Worm (Caenorhabditis elegans) whole organism, L1 larva: ENCODE measurements around the gene grl-3.

Source experiments
- C34B4.2 ChIP-seq: sonication (generic microtip); optimal IDR thresholded peaks from 2 replicates; lab custom pipeline; 2017; ENCODE audit warnings: mild to moderate bottlenecking, missing genetic modification characterization, missing compliant biosample characterization
- aha-1 ChIP-seq: fragments of 150-350 bp; optimal IDR thresholded peaks from 2 replicates; lab custom pipeline; 2014; ENCODE audit warnings: missing biosample characterization, missing genetic modification characterization
- alr-1 ChIP-seq: fragments of 200-800 bp; sonication (Bioruptor generic); optimal IDR thresholded peaks from 2 replicates; lab custom pipeline; 2018; ENCODE audit warnings: borderline replicate concordance, mild to moderate bottlenecking, missing genetic modification characterization, missing compliant biosample characterization
- ceh-63 ChIP-seq: fragments of 200-800 bp; sonication (Bioruptor generic); optimal IDR thresholded peaks from 2 replicates; lab custom pipeline; 2018; ENCODE audit warnings: mild to moderate bottlenecking, missing genetic modification characterization, missing compliant biosample characterization
- ceh-8 ChIP-seq: fragments of 200-800 bp; sonication (Bioruptor generic); optimal IDR thresholded peaks from 2 replicates; lab custom pipeline; 2018; ENCODE audit warnings: mild to moderate bottlenecking, missing genetic modification characterization, moderate library complexity, missing compliant biosample characterization
- ceh-82 ChIP-seq, 3 experiments: fragments of 150-350 bp in 1 of 3; sonication (generic microtip) in 2 of 3; optimal IDR thresholded peaks; 2 replicates each; lab custom pipeline; 2014 to 2017; ENCODE audit warnings: missing biosample characterization in 3 of 3, missing genetic modification characterization in 3 of 3
- ceh-88 ChIP-seq: fragments of 200-800 bp; sonication (Bioruptor generic); IDR thresholded peaks from 2 replicates; pipeline ENCODE4 v1.3.6; 2022; ENCODE audit warnings: missing genetic modification characterization, missing compliant biosample characterization
- ceh-90 ChIP-seq: sonication (generic microtip); optimal IDR thresholded peaks from 2 replicates; lab custom pipeline; 2016; ENCODE audit warnings: missing genetic modification characterization, missing compliant biosample characterization
- ces-1 ChIP-seq: fragments of 150-350 bp; optimal IDR thresholded peaks from 2 replicates; lab custom pipeline; 2014; ENCODE audit warnings: missing biosample characterization, missing genetic modification reagents, missing genetic modification characterization
- dpl-1 ChIP-seq, 3 experiments: fragments of 150-350 bp in 2 of 3; sonication (generic microtip) in 1 of 3; optimal IDR thresholded peaks; 2 replicates each; lab custom pipeline; 2014 to 2017; ENCODE audit warnings: missing biosample characterization in 3 of 3, missing genetic modification characterization in 3 of 3, missing genetic modification reagents in 3 of 3
- dsc-1 ChIP-seq: sonication (generic microtip); optimal IDR thresholded peaks from 2 replicates; lab custom pipeline; 2016; ENCODE audit warnings: mild to moderate bottlenecking, missing genetic modification characterization, missing compliant biosample characterization
- efl-1 ChIP-seq, 4 experiments: fragments of 150-350 bp; optimal IDR thresholded peaks in 3 of 4; peaks in 1 of 4; 1 replicate in 1 of 4; 2 replicates in 3 of 4; lab custom pipeline; 2014; ENCODE audit warnings: missing biosample characterization in 2 of 4, missing genetic modification characterization in 2 of 4, missing genetic modification reagents in 2 of 4
- elt-2 ChIP-seq: sonication (generic microtip); optimal IDR thresholded peaks from 2 replicates; lab custom pipeline; 2016; ENCODE audit warnings: missing genetic modification characterization, mild to moderate bottlenecking, inconsistent platforms, missing compliant biosample characterization, missing genetic modification reagents
- ets-5 ChIP-seq: fragments of 200-800 bp; sonication (Bioruptor generic); IDR thresholded peaks from 2 replicates; pipeline ENCODE4 v1.3.6; 2022; ENCODE audit warnings: missing genetic modification characterization, missing compliant biosample characterization
- fkh-10 ChIP-seq: sonication (generic microtip); optimal IDR thresholded peaks from 2 replicates; lab custom pipeline; 2017; ENCODE audit warnings: missing biosample characterization, missing genetic modification reagents, missing genetic modification characterization
- fkh-8 ChIP-seq: sonication (generic microtip); optimal IDR thresholded peaks from 2 replicates; lab custom pipeline; 2016; ENCODE audit warnings: mild to moderate bottlenecking, missing genetic modification characterization, missing compliant biosample characterization
- fos-1 ChIP-seq: fragments of 150-350 bp; optimal IDR thresholded peaks from 2 replicates; lab custom pipeline; 2014; ENCODE audit warnings: missing biosample characterization, missing genetic modification characterization
- hlh-17 ChIP-seq: fragments of 200-800 bp; sonication (Bioruptor generic); optimal IDR thresholded peaks from 2 replicates; lab custom pipeline; 2018; ENCODE audit warnings: missing genetic modification characterization, mild to moderate bottlenecking, missing compliant biosample characterization, moderate library complexity, borderline replicate concordance
- irx-1 ChIP-seq: sonication (generic microtip); optimal IDR thresholded peaks from 2 replicates; lab custom pipeline; 2016; ENCODE audit warnings: missing genetic modification characterization, missing compliant biosample characterization
- jun-1 ChIP-seq: fragments of 150-350 bp; optimal IDR thresholded peaks from 2 replicates; lab custom pipeline; 2014; ENCODE audit warnings: missing biosample characterization, missing genetic modification reagents, missing genetic modification characterization
- lin-13 ChIP-seq: fragments of 150-350 bp; optimal IDR thresholded peaks from 2 replicates; lab custom pipeline; 2014; ENCODE audit warnings: missing biosample characterization, missing genetic modification reagents, missing genetic modification characterization
- lin-14 ChIP-seq: fragments of 200-800 bp; sonication (Bioruptor generic); optimal IDR thresholded peaks from 2 replicates; lab custom pipeline; 2018; ENCODE audit warnings: mild to moderate bottlenecking, missing genetic modification characterization, moderate library complexity, missing compliant biosample characterization
- lin-15B ChIP-seq: fragments of 150-350 bp; sonication (generic microtip); optimal IDR thresholded peaks from 3 replicates; lab custom pipeline; 2014; ENCODE audit warnings: missing biosample characterization, missing genetic modification characterization
- lin-35 ChIP-seq, 2 experiments: fragments of 150-350 bp; optimal IDR thresholded peaks; 2 replicates each; lab custom pipeline; 2014; ENCODE audit warnings: missing biosample characterization in 2 of 2, missing genetic modification characterization in 2 of 2, missing genetic modification reagents in 2 of 2
- lir-3 ChIP-seq: sonication (generic microtip); optimal IDR thresholded peaks from 2 replicates; lab custom pipeline; 2016; ENCODE audit warnings: mild to moderate bottlenecking, missing genetic modification characterization, moderate library complexity, missing compliant biosample characterization; ENCODE audit not compliant: poor library complexity
- lsy-2 ChIP-seq, 2 experiments: fragments of 150-350 bp; optimal IDR thresholded peaks; 2 replicates each; lab custom pipeline; 2014; ENCODE audit warnings: missing biosample characterization in 2 of 2, missing genetic modification characterization in 2 of 2
- nhr-11 ChIP-seq: fragments of 150-350 bp; optimal IDR thresholded peaks from 2 replicates; lab custom pipeline; 2014; ENCODE audit warnings: missing biosample characterization, missing genetic modification characterization
- nhr-12 ChIP-seq: sonication (generic microtip); optimal IDR thresholded peaks from 2 replicates; lab custom pipeline; 2017; ENCODE audit warnings: missing biosample characterization, missing genetic modification characterization
- nhr-20 ChIP-seq: sonication (generic microtip); optimal IDR thresholded peaks from 2 replicates; lab custom pipeline; 2016; ENCODE audit warnings: mild to moderate bottlenecking, missing genetic modification characterization, missing compliant biosample characterization
- nhr-47 ChIP-seq: sonication (generic microtip); optimal IDR thresholded peaks from 2 replicates; lab custom pipeline; 2016; ENCODE audit warnings: mild to moderate bottlenecking, missing genetic modification characterization, moderate library complexity, missing compliant biosample characterization
- nhr-71 ChIP-seq: sonication (generic microtip); optimal IDR thresholded peaks from 2 replicates; lab custom pipeline; 2016; ENCODE audit warnings: mild to moderate bottlenecking, missing genetic modification characterization, moderate library complexity, missing compliant biosample characterization
- nhr-76 ChIP-seq: sonication (generic microtip); optimal IDR thresholded peaks from 2 replicates; lab custom pipeline; 2017; ENCODE audit warnings: missing biosample characterization, missing genetic modification characterization
- nhr-85 ChIP-seq: sonication (generic microtip); peaks from one replicate; lab custom pipeline; 2016; ENCODE audit warnings: missing genetic modification characterization, inconsistent platforms, missing compliant biosample characterization
- pag-3 ChIP-seq: sonication (generic microtip); optimal IDR thresholded peaks from 2 replicates; lab custom pipeline; 2017; ENCODE audit warnings: missing genetic modification characterization, mild to moderate bottlenecking, missing compliant biosample characterization, antibody characterized with exemption, borderline replicate concordance; ENCODE audit not compliant: insufficient read depth
- pax-3 ChIP-seq: fragments of 200-800 bp; sonication (Bioruptor generic); optimal IDR thresholded peaks from 2 replicates; lab custom pipeline; 2018; ENCODE audit warnings: mild to moderate bottlenecking, missing genetic modification characterization, moderate library complexity, missing compliant biosample characterization
- pqm-1 ChIP-seq: sonication (generic microtip); optimal IDR thresholded peaks from 3 replicates; lab custom pipeline; 2017; ENCODE audit warnings: missing biosample characterization, missing genetic modification characterization
- rnt-1 ChIP-seq: sonication (generic microtip); optimal IDR thresholded peaks from 2 replicates; lab custom pipeline; 2016; ENCODE audit warnings: mild to moderate bottlenecking, missing genetic modification characterization, moderate library complexity, missing compliant biosample characterization
- skn-1 ChIP-seq: fragments of 150-350 bp; optimal IDR thresholded peaks from 2 replicates; lab custom pipeline; 2014; ENCODE audit warnings: missing biosample characterization, missing genetic modification characterization
- snpc-4 ChIP-seq: fragments of 150-350 bp; optimal IDR thresholded peaks from 2 replicates; lab custom pipeline; 2014; ENCODE audit warnings: missing biosample characterization, missing genetic modification characterization
- sptf-1 ChIP-seq: fragments of 150-350 bp; optimal IDR thresholded peaks from 2 replicates; lab custom pipeline; 2014; ENCODE audit warnings: missing biosample characterization, missing genetic modification characterization
- swsn-7 ChIP-seq: sonication (generic microtip); optimal IDR thresholded peaks from 2 replicates; lab custom pipeline; 2016; ENCODE audit warnings: missing genetic modification characterization, missing compliant biosample characterization
- tbx-2 ChIP-seq: sonication (generic microtip); optimal IDR thresholded peaks from 2 replicates; lab custom pipeline; 2016; ENCODE audit warnings: missing genetic modification characterization, missing compliant biosample characterization
- tlp-1 ChIP-seq: fragments of 150-350 bp; optimal IDR thresholded peaks from 2 replicates; lab custom pipeline; 2014; ENCODE audit warnings: missing biosample characterization, missing genetic modification characterization
- unc-130 ChIP-seq: fragments of 150-350 bp; optimal IDR thresholded peaks from 2 replicates; lab custom pipeline; 2017; ENCODE audit warnings: missing biosample characterization, missing genetic modification characterization, inconsistent platforms
- unc-30 ChIP-seq: sonication (generic microtip); optimal IDR thresholded peaks from 2 replicates; lab custom pipeline; 2017; ENCODE audit warnings: missing biosample characterization, missing genetic modification characterization
- unc-86 ChIP-seq: sonication (generic microtip); optimal IDR thresholded peaks from 2 replicates; lab custom pipeline; 2016; ENCODE audit warnings: missing genetic modification characterization, missing compliant biosample characterization
- unc-98 ChIP-seq: fragments of 200-800 bp; sonication (Bioruptor generic); IDR thresholded peaks from 2 replicates; pipeline ENCODE4 v1.3.6; 2022; ENCODE audit warnings: missing genetic modification characterization, missing compliant biosample characterization
- xbp-1 ChIP-seq: sonication (generic microtip); optimal IDR thresholded peaks from 2 replicates; lab custom pipeline; 2016; ENCODE audit warnings: missing genetic modification characterization, missing compliant biosample characterization
- zag-1 ChIP-seq: fragments of 150-350 bp; optimal IDR thresholded peaks from 2 replicates; lab custom pipeline; 2014; ENCODE audit warnings: missing biosample characterization, missing genetic modification characterization

Gene grl-3

DNA sequence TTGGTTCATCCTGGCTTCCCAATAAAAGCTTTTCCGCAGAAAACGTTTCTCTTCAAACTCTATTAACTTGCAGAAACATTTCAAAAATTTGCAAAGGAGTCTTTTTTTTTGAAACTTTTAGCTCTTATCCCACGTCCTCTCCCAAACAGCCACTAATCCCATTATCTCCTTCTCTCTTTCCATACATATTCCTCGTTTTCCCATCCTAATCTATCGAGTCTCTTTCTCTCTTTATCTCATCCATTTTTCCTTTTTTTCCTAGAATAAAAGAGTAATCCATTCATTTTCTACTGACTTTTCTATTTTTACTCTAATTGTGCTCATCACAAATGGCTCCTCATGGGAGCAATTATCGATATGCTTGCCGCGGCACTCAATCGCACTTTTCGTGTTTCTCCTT, 17.4 kb downstream of the grl-3 start:
- TF ChIP-seq unc-98 (no peak), aha-1 (no peak), lin-14 (GFP tag; lab: Kevin White, UChicago) (peak; percentile 78), ets-5 (no peak), xbp-1 (no peak), lin-35 (GFP tag; optimal IDR thresholded peaks at IDR 0.05; lab: Kevin White, UChicago) (no peak), nhr-71 (peak; percentile 42), swsn-7 (no peak), lin-13 (GFP tag; lab: Kevin White, UChicago) (no peak), sptf-1 (no peak), dsc-1 (peak; percentile 81), tbx-2 (tag; lab: Kevin White, UChicago) (peak; percentile 74), ces-1 (GFP tag; lab: Kevin White, UChicago) (peak; percentile 53), ceh-8 (no peak), C34B4.2 (no peak), skn-1 (tag; lab: Kevin White, UChicago) (no peak), ceh-63 (GFP tag; lab: Kevin White, UChicago) (no peak), efl-1 (optimal IDR thresholded peaks at IDR 0.05; lab: Kevin White, UChicago) (no peak), efl-1 (GFP tag; optimal IDR thresholded peaks at IDR 0.05 in 1 of 2; lab: Kevin White, UChicago) (no peak), lin-15B (tag; lab: Kevin White, UChicago) (no peak), ceh-88 (GFP tag; lab: Robert Waterston, UW) (no peak), snpc-4 (tag; lab: Kevin White, UChicago) (no peak), elt-2 (tag; lab: Kevin White, UChicago) (no peak), lir-3 (tag; lab: Kevin White, UChicago) (no peak), unc-86 (peak; percentile 22), fkh-8 (no peak), nhr-12 (tag; lab: Kevin White, UChicago) (no peak), nhr-47 (peak; percentile 19), pqm-1 (tag; lab: Kevin White, UChicago) (no peak), hlh-17 (GFP tag; lab: Kevin White, UChicago) (no peak), irx-1 (tag; lab: Kevin White, UChicago) (no peak), pag-3 (tag; lab: Kevin White, UChicago) (no peak), dpl-1 (GFP tag; optimal IDR thresholded peaks at IDR 0.05; lab: Kevin White, UChicago) (no peak), nhr-85 (tag; lab: Kevin White, UChicago) (no peak), ceh-82 (tag; optimal IDR thresholded peaks at IDR 0.05; lab: Kevin White, UChicago) (no peak), ceh-90 (no peak), unc-30 (tag; lab: Kevin White, UChicago) (no peak), zag-1 (peak; percentile 11)

DNA sequence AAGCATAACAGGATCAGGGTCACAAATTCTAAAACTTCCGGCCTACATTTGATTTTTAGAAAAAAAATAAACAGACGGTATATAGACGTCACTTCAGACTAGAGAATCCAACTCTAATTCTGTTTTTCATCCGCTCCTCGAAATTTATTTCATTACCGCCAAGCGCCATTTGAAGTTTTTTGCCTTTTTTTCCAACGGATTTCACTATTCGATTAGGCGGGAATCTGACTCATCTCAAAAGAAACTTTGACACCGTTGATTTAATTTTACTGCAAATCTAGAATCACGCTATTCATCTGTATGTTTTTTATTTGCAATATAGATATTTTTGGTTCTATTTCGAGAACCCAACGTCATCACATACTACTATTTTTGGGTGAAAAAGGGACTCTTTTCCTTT, 19.5 kb downstream of the grl-3 start:
- TF ChIP-seq lin-14 (GFP tag; lab: Kevin White, UChicago) = peak; percentile 11
- TF ChIP-seq fkh-10 = peak; percentile 72
- no peak for TF ChIP-seq nhr-20 (tag; lab: Kevin White, UChicago)
- no peak for TF ChIP-seq nhr-76 (tag; lab: Kevin White, UChicago)
- TF ChIP-seq lsy-2 (tag; optimal IDR thresholded peaks at IDR 0.05; lab: Kevin White, UChicago) = no peak

DNA sequence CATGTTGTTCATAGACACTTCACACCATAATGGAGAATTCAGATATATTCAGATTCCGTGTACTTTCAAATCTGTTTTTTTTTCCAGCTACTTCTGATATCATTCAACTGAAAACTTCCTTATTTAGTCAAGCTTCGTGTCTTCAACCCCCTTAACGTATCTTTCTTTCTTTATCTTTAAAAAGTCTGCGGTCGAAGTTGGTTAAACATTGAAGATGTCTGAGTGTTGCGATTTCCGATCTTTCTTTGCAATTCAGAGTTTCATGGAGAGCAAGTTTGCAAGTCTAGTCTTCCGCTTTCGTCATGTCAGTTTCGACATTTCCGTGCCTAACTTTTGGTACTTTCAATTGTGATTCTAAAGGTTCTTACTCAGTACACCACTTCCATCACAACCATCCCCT, 23.9 kb downstream of the grl-3 start:
- TF ChIP-seq aha-1 (no peak), pax-3 (tag; lab: Kevin White, UChicago) (no peak), alr-1 (tag; lab: Kevin White, UChicago) (no peak), nhr-11 (no peak), fkh-8 (no peak), ceh-90 (no peak), unc-130 (tag; lab: Kevin White, UChicago) (no peak), jun-1 (no peak), rnt-1 (tag; lab: Kevin White, UChicago) (no peak), elt-2 (tag; lab: Kevin White, UChicago) (no peak), xbp-1 (no peak), tlp-1 (tag; lab: Kevin White, UChicago) (no peak), lsy-2 (tag; optimal IDR thresholded peaks at IDR 0.05; lab: Kevin White, UChicago) (no peak), ceh-63 (GFP tag; lab: Kevin White, UChicago) (no peak), tbx-2 (tag; lab: Kevin White, UChicago) (no peak), C34B4.2 (no peak), fos-1 (tag; lab: Kevin White, UChicago) (no peak), irx-1 (tag; lab: Kevin White, UChicago) (no peak)
